Worm (Caenorhabditis elegans) whole organism, L2 larva: Measurements from ENCODE around the gene T27E7.9.
A peak's percentile ranks its signal among the peaks of the same experiment; 100 is the strongest.

Source experiments
- F13H6.1 ChIP-seq: sonication (generic microtip); optimal IDR thresholded peaks from 2 replicates; lab custom pipeline; 2016; ENCODE audit warnings: missing genetic modification characterization, missing compliant biosample characterization
- R02D3.7 ChIP-seq: fragments of 150-350 bp; optimal IDR thresholded peaks from 2 replicates; lab custom pipeline; 2014; ENCODE audit warnings: missing biosample characterization, missing genetic modification characterization
- Y55F3AM.14 ChIP-seq: fragments of 200-800 bp; sonication (Bioruptor generic); optimal IDR thresholded peaks from 2 replicates; lab custom pipeline; 2018; ENCODE audit warnings: mild to moderate bottlenecking, missing genetic modification characterization, missing compliant biosample characterization
- ZK546.5 ChIP-seq: sonication (generic microtip); optimal IDR thresholded peaks from 2 replicates; lab custom pipeline; 2017; ENCODE audit warnings: missing biosample characterization, missing genetic modification characterization
- aly-2 ChIP-seq: fragments of 150-350 bp; optimal IDR thresholded peaks from 2 replicates; lab custom pipeline; 2014; ENCODE audit warnings: missing biosample characterization, missing genetic modification characterization
- blmp-1 ChIP-seq: sonication (generic microtip); optimal IDR thresholded peaks from 2 replicates; lab custom pipeline; 2017; ENCODE audit warnings: missing genetic modification characterization, mild to moderate bottlenecking, missing compliant biosample characterization, antibody characterized with exemption, moderate library complexity; ENCODE audit not compliant: insufficient read depth
- ceh-16 ChIP-seq: fragments of 150-350 bp; optimal IDR thresholded peaks from 2 replicates; lab custom pipeline; 2014; ENCODE audit warnings: missing biosample characterization, missing genetic modification characterization
- dmd-4 ChIP-seq: sonication (generic microtip); optimal IDR thresholded peaks from 2 replicates; lab custom pipeline; 2017; ENCODE audit warnings: missing biosample characterization, missing genetic modification characterization
- egl-27 ChIP-seq: sonication (generic microtip); optimal IDR thresholded peaks from 3 replicates; lab custom pipeline; 2017; ENCODE audit warnings: missing biosample characterization, missing genetic modification reagents, missing genetic modification characterization
- elt-1 ChIP-seq: fragments of 150-350 bp; optimal IDR thresholded peaks from 2 replicates; lab custom pipeline; 2014; ENCODE audit warnings: missing biosample characterization, missing genetic modification characterization
- elt-3 ChIP-seq: sonication (generic microtip); optimal IDR thresholded peaks from 2 replicates; lab custom pipeline; 2017; ENCODE audit warnings: missing biosample characterization, missing genetic modification characterization
- fos-1 ChIP-seq: fragments of 150-350 bp; optimal IDR thresholded peaks from 2 replicates; lab custom pipeline; 2014; ENCODE audit warnings: missing biosample characterization, missing genetic modification characterization
- gmeb-1 ChIP-seq: fragments of 150-350 bp; optimal IDR thresholded peaks from 2 replicates; lab custom pipeline; 2014; ENCODE audit warnings: missing biosample characterization, missing genetic modification characterization
- lin-11 ChIP-seq: fragments of 150-350 bp; sonication (generic microtip); optimal IDR thresholded peaks from 2 replicates; lab custom pipeline; 2014; ENCODE audit warnings: missing biosample characterization, missing genetic modification characterization, inconsistent platforms, mixed read lengths
- lin-39 ChIP-seq: fragments of 150-350 bp; optimal IDR thresholded peaks from 2 replicates; lab custom pipeline; 2014; ENCODE audit warnings: missing biosample characterization, missing genetic modification reagents, missing genetic modification characterization
- lsy-2 ChIP-seq, 2 experiments: fragments of 150-350 bp in 1 of 2; sonication (generic microtip) in 1 of 2; optimal IDR thresholded peaks; 2 replicates each; lab custom pipeline; 2014 to 2017; ENCODE audit warnings: missing biosample characterization in 2 of 2, missing genetic modification characterization in 2 of 2
- mab-5 ChIP-seq: fragments of 150-350 bp; optimal IDR thresholded peaks from 2 replicates; lab custom pipeline; 2014; ENCODE audit warnings: missing biosample characterization, missing genetic modification characterization
- mbf-1 ChIP-seq: sonication (generic microtip); optimal IDR thresholded peaks from 2 replicates; lab custom pipeline; 2017; ENCODE audit warnings: missing biosample characterization, missing genetic modification characterization
- mdl-1 ChIP-seq, 2 experiments: fragments of 150-350 bp in 1 of 2; sonication (generic microtip) in 1 of 2; optimal IDR thresholded peaks; 2 replicates each; lab custom pipeline; 2017; ENCODE audit warnings: missing biosample characterization in 2 of 2, missing genetic modification characterization in 2 of 2
- nhr-10 ChIP-seq: sonication (generic microtip); optimal IDR thresholded peaks from 2 replicates; lab custom pipeline; 2017; ENCODE audit warnings: missing biosample characterization, missing genetic modification characterization
- nhr-12 ChIP-seq: fragments of 150-350 bp; optimal IDR thresholded peaks from 2 replicates; lab custom pipeline; 2014; ENCODE audit warnings: missing biosample characterization, missing genetic modification characterization
- nhr-129 ChIP-seq: fragments of 150-350 bp; optimal IDR thresholded peaks from 2 replicates; lab custom pipeline; 2014; ENCODE audit warnings: missing biosample characterization, missing genetic modification characterization
- nhr-21 ChIP-seq: fragments of 150-350 bp; optimal IDR thresholded peaks from 2 replicates; lab custom pipeline; 2014; ENCODE audit warnings: missing biosample characterization, missing genetic modification characterization
- nhr-237 ChIP-seq: fragments of 150-350 bp; optimal IDR thresholded peaks from 2 replicates; lab custom pipeline; 2014; ENCODE audit warnings: missing biosample characterization, missing genetic modification characterization
- nhr-25 ChIP-seq: fragments of 150-350 bp; sonication (generic microtip); optimal IDR thresholded peaks from 3 replicates; lab custom pipeline; 2014; ENCODE audit warnings: missing biosample characterization, missing genetic modification characterization
- nhr-6 ChIP-seq: fragments of 150-350 bp; optimal IDR thresholded peaks from 2 replicates; lab custom pipeline; 2014; ENCODE audit warnings: missing biosample characterization, missing genetic modification characterization
- sem-4 ChIP-seq: fragments of 150-350 bp; optimal IDR thresholded peaks from 2 replicates; lab custom pipeline; 2014; ENCODE audit warnings: missing biosample characterization, missing genetic modification reagents, missing genetic modification characterization
- sma-9 ChIP-seq, 2 experiments: fragments of 150-350 bp in 1 of 2; sonication (generic microtip) in 1 of 2; optimal IDR thresholded peaks; 2 replicates each; lab custom pipeline; 2014 to 2016; ENCODE audit warnings: missing genetic modification characterization in 2 of 2, mild to moderate bottlenecking in 1 of 2, missing biosample characterization in 1 of 2, missing compliant biosample characterization in 1 of 2, missing genetic modification reagents in 1 of 2, moderate library complexity in 1 of 2
- snpc-4 ChIP-seq: fragments of 150-350 bp; optimal IDR thresholded peaks from 2 replicates; lab custom pipeline; 2014; ENCODE audit warnings: missing biosample characterization, missing genetic modification characterization
- unc-39 ChIP-seq: fragments of 150-350 bp; optimal IDR thresholded peaks from 2 replicates; lab custom pipeline; 2014; ENCODE audit warnings: missing biosample characterization, missing genetic modification characterization
- unc-62 ChIP-seq: fragments of 150-350 bp; optimal IDR thresholded peaks from 2 replicates; lab custom pipeline; 2014; ENCODE audit warnings: missing biosample characterization, missing genetic modification reagents, missing genetic modification characterization
- zag-1 ChIP-seq: fragments of 150-350 bp; optimal IDR thresholded peaks from 2 replicates; lab custom pipeline; 2014; ENCODE audit warnings: missing biosample characterization, missing genetic modification characterization
- ztf-1 ChIP-seq: fragments of 200-800 bp; sonication (Bioruptor generic); conservative IDR thresholded peaks from 2 replicates; pipeline ENCODE4 v1.3.6; 2022; ENCODE audit warnings: missing genetic modification characterization, missing compliant biosample characterization
- ztf-11 ChIP-seq: sonication (generic microtip); optimal IDR thresholded peaks from 2 replicates; lab custom pipeline; 2017; ENCODE audit warnings: missing biosample characterization, missing genetic modification characterization

The T27E7.9 gene

ce11 chrIV:14573068-14573467, 23.9 kb upstream of the T27E7.9 start:
- TF ChIP-seq ZK546.5 (tag; lab: Kevin White, UChicago) (no peak), Y55F3AM.14 (GFP tag; lab: Kevin White, UChicago) (no peak)
- TF ChIP-seq, all 48 proteins: peak for 0

ce11 chrIV:14572607-14573006, 23.4 kb upstream of the T27E7.9 start, which contains the start of gene glb-34:
glb-34 (minus strand) TSS chrIV:14572707.
- no peak for TF ChIP-seq lsy-2 (tag; optimal IDR thresholded peaks at IDR 0.05; lab: Kevin White, UChicago)
- no peak for TF ChIP-seq egl-27 (tag; lab: Kevin White, UChicago)
- TF ChIP-seq nhr-21 = no peak
- no peak for TF ChIP-seq ceh-16 (tag; lab: Kevin White, UChicago)
- TF ChIP-seq blmp-1 (tag; lab: Kevin White, UChicago) = no peak
- no peak for TF ChIP-seq ztf-1 (GFP tag; lab: Robert Waterston, UW)
- TF ChIP-seq, all 48 proteins: peak for 0

- TF ChIP-seq nhr-12 (tag; lab: Kevin White, UChicago) (no peak), lin-39 (no peak), sma-9 (GFP tag; optimal IDR thresholded peaks at IDR 0.05; lab: Kevin White, UChicago) (no peak), sma-9 (tag; optimal IDR thresholded peaks at IDR 0.05; lab: Kevin White, UChicago) (no peak), nhr-10 (tag; lab: Kevin White, UChicago) (no peak), blmp-1 (tag; lab: Kevin White, UChicago) (no peak), R02D3.7 (tag; lab: Kevin White, UChicago) (no peak), gmeb-1 (tag; lab: Kevin White, UChicago) (no peak), mab-5 (no peak), mdl-1 (tag; optimal IDR thresholded peaks at IDR 0.05; lab: Kevin White, UChicago) (no peak), nhr-237 (no peak), zag-1 (tag; lab: Kevin White, UChicago) (no peak), aly-2 (tag; lab: Kevin White, UChicago) (no peak), elt-3 (tag; lab: Kevin White, UChicago) (no peak), dmd-4 (tag; lab: Kevin White, UChicago) (no peak), Y55F3AM.14 (GFP tag; lab: Kevin White, UChicago) (no peak), elt-1 (tag; lab: Kevin White, UChicago) (no peak)
These were observed 22.4 kb upstream of the T27E7.9 start for ce11 chrIV:14571626-14572025.

ce11 chrIV:14565062-14565461, 15.9 kb upstream of the T27E7.9 start, which contains the start of gene Y57G11B.2:
Y57G11B.2 (plus strand) TSS chrIV:14565362.
- TF ChIP-seq unc-39 (tag; lab: Kevin White, UChicago) (no peak), F13H6.1 (tag; lab: Kevin White, UChicago) (no peak), nhr-129 (tag; lab: Kevin White, UChicago) (no peak), nhr-21 (no peak), mbf-1 (tag; lab: Kevin White, UChicago) (no peak), lin-39 (no peak), lin-11 (tag; lab: Kevin White, UChicago) (no peak), ztf-11 (tag; lab: Kevin White, UChicago) (no peak), nhr-25 (tag; lab: Kevin White, UChicago) (no peak), sem-4 (tag; lab: Kevin White, UChicago) (no peak), aly-2 (tag; lab: Kevin White, UChicago) (no peak), ZK546.5 (tag; lab: Kevin White, UChicago) (no peak), ceh-16 (tag; lab: Kevin White, UChicago) (no peak), zag-1 (tag; lab: Kevin White, UChicago) (no peak)
- TF ChIP-seq, all 48 proteins: peak for 0

ce11 chrIV:14562649-14563268, 13.6 kb upstream of the T27E7.9 start:
- no peak for TF ChIP-seq blmp-1 (tag; lab: Kevin White, UChicago)
- no peak for TF ChIP-seq nhr-237
- TF ChIP-seq unc-62 (GFP tag; lab: Kevin White, UChicago) = no peak
- peak; percentile 9 for TF ChIP-seq F13H6.1 (tag; lab: Kevin White, UChicago)
- no peak for TF ChIP-seq R02D3.7 (tag; lab: Kevin White, UChicago)
- peak; percentile 19 for TF ChIP-seq fos-1
- no peak for TF ChIP-seq elt-3 (tag; lab: Kevin White, UChicago)
- no peak for TF ChIP-seq nhr-6
- TF ChIP-seq nhr-129 (tag; lab: Kevin White, UChicago) = peak; percentile 50
- TF ChIP-seq snpc-4 (tag; lab: Kevin White, UChicago) = peak; percentile 25
